Fruit fly (Drosophila melanogaster) whole organism, embryonic: ENCODE measurements around the gene COX7B.

Experiments
- Adf1 ChIP-seq: fragments of 200-800 bp; sonication (Bioruptor generic); IDR thresholded peaks from 2 replicates; pipeline ENCODE4 v1.3.6; 2022; ENCODE audit warnings: missing biosample characterization, missing genetic modification characterization
- BEAF-32 ChIP-seq: fragments of 200-800 bp; sonication (Bioruptor generic); optimal IDR thresholded peaks from 3 replicates; lab custom pipeline; 2017; ENCODE audit warnings: missing biosample characterization, missing genetic modification characterization, mild to moderate bottlenecking, moderate library complexity, missing genetic modification reagents
- CG11696 ChIP-seq: fragments of 200-800 bp; sonication (Bioruptor generic); IDR thresholded peaks from 2 replicates; pipeline ENCODE4 v1.3.6; 2022; ENCODE audit warnings: missing biosample characterization, missing genetic modification characterization
- CG11723 ChIP-seq: fragments of 200-800 bp; sonication (Bioruptor generic); optimal IDR thresholded peaks from 2 replicates; lab custom pipeline; 2017; ENCODE audit warnings: missing biosample characterization, mild to moderate bottlenecking, missing genetic modification characterization
- CG12071 ChIP-seq: fragments of 200-800 bp; sonication (Bioruptor generic); optimal IDR thresholded peaks from 3 replicates; lab custom pipeline; 2018; ENCODE audit warnings: missing biosample characterization, mild to moderate bottlenecking, missing genetic modification characterization
- CG12236 ChIP-seq: fragments of 200-800 bp; sonication (Bioruptor generic); optimal IDR thresholded peaks from 2 replicates; lab custom pipeline; 2016; ENCODE audit warnings: missing biosample characterization, missing genetic modification characterization
- CG14667 ChIP-seq: fragments of 200-800 bp; sonication (Bioruptor generic); IDR thresholded peaks from 2 replicates; pipeline ENCODE4 v1.3.6; 2022; ENCODE audit warnings: missing biosample characterization, missing genetic modification characterization
- CG1529 ChIP-seq: fragments of 200-800 bp; sonication (Bioruptor generic); optimal IDR thresholded peaks from 3 replicates; lab custom pipeline; 2018; ENCODE audit warnings: missing biosample characterization, missing genetic modification characterization
- CG15479 ChIP-seq: fragments of 200-800 bp; sonication (Bioruptor generic); optimal IDR thresholded peaks from 3 replicates; lab custom pipeline; 2019; ENCODE audit warnings: missing biosample characterization, mild to moderate bottlenecking, missing genetic modification characterization, moderate library complexity
- CG1647 ChIP-seq: fragments of 200-800 bp; sonication (Bioruptor generic); optimal IDR thresholded peaks from 3 replicates; lab custom pipeline; 2016; ENCODE audit warnings: missing biosample characterization, missing genetic modification characterization
- CG2129 ChIP-seq: fragments of 200-800 bp; sonication (Bioruptor generic); IDR thresholded peaks from 2 replicates; pipeline ENCODE4 v1.3.6; 2022; ENCODE audit warnings: missing biosample characterization, missing genetic modification characterization; ENCODE audit not compliant: partially characterized antibody
- CG30020 ChIP-seq: fragments of 200-800 bp; optimal IDR thresholded peaks from 2 replicates; lab custom pipeline; 2019; ENCODE audit warnings: missing biosample characterization, mild to moderate bottlenecking, missing genetic modification characterization, moderate library complexity
- CG30403 ChIP-seq: fragments of 200-800 bp; sonication (Bioruptor generic); optimal IDR thresholded peaks from 3 replicates; lab custom pipeline; 2016; ENCODE audit warnings: missing biosample characterization, missing genetic modification characterization
- CG4617 ChIP-seq: fragments of 200-800 bp; sonication (Bioruptor generic); optimal IDR thresholded peaks from 3 replicates; lab custom pipeline; 2016; ENCODE audit warnings: missing biosample characterization, missing genetic modification characterization, borderline replicate concordance
- CG5245 ChIP-seq: fragments of 200-800 bp; sonication (Bioruptor generic); optimal IDR thresholded peaks from 3 replicates; lab custom pipeline; 2016; ENCODE audit warnings: missing biosample characterization, missing genetic modification characterization
- CG5953 ChIP-seq: fragments of 200-800 bp; sonication (Bioruptor generic); IDR thresholded peaks from 2 replicates; pipeline ENCODE4 v1.3.6; 2022; ENCODE audit warnings: missing biosample characterization, missing genetic modification characterization
- CG6813 ChIP-seq: fragments of 200-800 bp; sonication (Bioruptor generic); optimal IDR thresholded peaks from 2 replicates; lab custom pipeline; 2017; ENCODE audit warnings: missing biosample characterization, missing genetic modification characterization, mild to moderate bottlenecking, moderate library complexity, missing genetic modification reagents
- D ChIP-seq, 2 experiments: fragments of 200-800 bp in 1 of 2; fragments of >200 bp in 1 of 2; sonication (Bioruptor generic) in 1 of 2; optimal IDR thresholded peaks; 2 replicates in 1 of 2; 3 replicates in 1 of 2; lab custom pipeline; 2017; ENCODE audit warnings: mild to moderate bottlenecking in 1 of 2, missing biosample characterization in 1 of 2, missing genetic modification characterization in 1 of 2, missing genetic modification reagents in 1 of 2
- Dip3 ChIP-seq: fragments of 200-800 bp; sonication (Bioruptor generic); optimal IDR thresholded peaks from 3 replicates; lab custom pipeline; 2016; ENCODE audit warnings: missing biosample characterization, missing genetic modification characterization
- Elba2 ChIP-seq: fragments of 200-800 bp; sonication (Bioruptor generic); optimal IDR thresholded peaks from 3 replicates; lab custom pipeline; 2016; ENCODE audit warnings: missing biosample characterization, missing genetic modification characterization
- Ets65A ChIP-seq: fragments of 200-800 bp; sonication (Bioruptor generic); peaks from one replicate; lab custom pipeline; 2016; ENCODE audit warnings: missing biosample characterization, missing genetic modification characterization
- Gsc ChIP-seq: fragments of 200-800 bp; sonication (Bioruptor generic); IDR thresholded peaks from 2 replicates; pipeline ENCODE4 v1.3.6; 2022; ENCODE audit warnings: missing biosample characterization, missing genetic modification characterization
- Gug ChIP-seq: fragments of 200-800 bp; sonication (Bioruptor generic); IDR thresholded peaks from 4 replicates; pipeline ENCODE4 v1.3.6; 2022; ENCODE audit warnings: missing biosample characterization, missing genetic modification characterization
- HmgD ChIP-seq: fragments of 200-800 bp; sonication (Bioruptor generic); optimal IDR thresholded peaks from 3 replicates; lab custom pipeline; 2016; ENCODE audit warnings: missing biosample characterization, missing genetic modification characterization
- Mad ChIP-seq: fragments of 200-800 bp; sonication (Bioruptor generic); optimal IDR thresholded peaks from 2 replicates; lab custom pipeline; 2016; ENCODE audit warnings: missing biosample characterization, missing genetic modification characterization
- Meics ChIP-seq: fragments of 200-800 bp; sonication (Bioruptor generic); optimal IDR thresholded peaks from 2 replicates; lab custom pipeline; 2017; ENCODE audit warnings: missing biosample characterization, mild to moderate bottlenecking, missing genetic modification characterization
- NFAT ChIP-seq: fragments of 200-800 bp; sonication (Bioruptor generic); IDR thresholded peaks from 2 replicates; pipeline ENCODE4 v1.3.6; 2022; ENCODE audit warnings: missing biosample characterization, missing genetic modification characterization
- Poxn ChIP-seq: fragments of 200-800 bp; sonication (Bioruptor generic); IDR thresholded peaks from 2 replicates; pipeline ENCODE4 v1.3.6; 2022; ENCODE audit warnings: missing biosample characterization, missing genetic modification characterization
- Sin3A ChIP-seq: fragments of >200 bp; optimal IDR thresholded peaks from 2 replicates; lab custom pipeline; 2018
- TFAM ChIP-seq: fragments of 200-800 bp; sonication (Bioruptor generic); optimal IDR thresholded peaks from 2 replicates; lab custom pipeline; 2017; ENCODE audit warnings: missing biosample characterization, missing genetic modification characterization, inconsistent platforms
- Taf1 ChIP-seq: fragments of 200-800 bp; sonication (Bioruptor generic); IDR thresholded peaks from 2 replicates; pipeline ENCODE4 v1.3.6; 2022; ENCODE audit warnings: missing biosample characterization, missing genetic modification characterization
- chif ChIP-seq, 2 experiments: fragments of 200-800 bp; sonication (Bioruptor generic); optimal IDR thresholded peaks; 3 replicates each; lab custom pipeline; 2016; ENCODE audit warnings: missing biosample characterization in 2 of 2, missing genetic modification characterization in 2 of 2
- corto ChIP-seq: fragments of 200-800 bp; sonication (Bioruptor generic); optimal IDR thresholded peaks from 2 replicates; lab custom pipeline; 2016; ENCODE audit warnings: missing biosample characterization, mild to moderate bottlenecking, missing genetic modification characterization, moderate library complexity
- crc ChIP-seq: fragments of 200-800 bp; sonication (Bioruptor generic); optimal IDR thresholded peaks from 2 replicates; lab custom pipeline; 2016; ENCODE audit warnings: missing biosample characterization, missing genetic modification characterization
- fd102C ChIP-seq: fragments of 200-800 bp; sonication (Bioruptor generic); optimal IDR thresholded peaks from 2 replicates; lab custom pipeline; 2018; ENCODE audit warnings: missing biosample characterization, mild to moderate bottlenecking, missing genetic modification characterization, moderate library complexity
- gce ChIP-seq: fragments of 200-800 bp; sonication (Bioruptor generic); IDR thresholded peaks from 3 replicates; pipeline ENCODE4 v1.3.6; 2022; ENCODE audit warnings: missing biosample characterization, missing genetic modification characterization
- h ChIP-seq: fragments of >200 bp; optimal IDR thresholded peaks from 2 replicates; lab custom pipeline; 2017
- mld ChIP-seq: fragments of 200-800 bp; sonication (Bioruptor generic); IDR thresholded peaks from 3 replicates; pipeline ENCODE4 v1.3.6; 2022; ENCODE audit warnings: missing biosample characterization, missing genetic modification characterization; ENCODE audit not compliant: partially characterized antibody
- pho ChIP-seq: fragments of 200-800 bp; sonication (Bioruptor generic); optimal IDR thresholded peaks from 2 replicates; lab custom pipeline; 2016; ENCODE audit warnings: missing biosample characterization, missing genetic modification characterization
- pros ChIP-seq: fragments of 200-800 bp; sonication (Bioruptor generic); optimal IDR thresholded peaks from 3 replicates; lab custom pipeline; 2019; ENCODE audit warnings: missing biosample characterization, mild to moderate bottlenecking, missing genetic modification characterization, moderate library complexity
- pum ChIP-seq: fragments of 200-800 bp; sonication (Bioruptor generic); optimal IDR thresholded peaks from 2 replicates; lab custom pipeline; 2016; ENCODE audit warnings: missing biosample characterization, missing genetic modification characterization
- ranshi ChIP-seq: fragments of 200-800 bp; sonication (Bioruptor generic); IDR thresholded peaks from 2 replicates; pipeline ENCODE4 v1.3.6; 2022; ENCODE audit warnings: missing biosample characterization, missing genetic modification characterization
- sd ChIP-seq: fragments of 200-800 bp; sonication (Bioruptor generic); optimal IDR thresholded peaks from 3 replicates; lab custom pipeline; 2018; ENCODE audit warnings: missing biosample characterization, mild to moderate bottlenecking, missing genetic modification characterization, moderate library complexity
- seq ChIP-seq: fragments of 200-800 bp; sonication (Bioruptor generic); IDR thresholded peaks from 2 replicates; pipeline ENCODE4 v1.3.6; 2022; ENCODE audit warnings: missing biosample characterization, missing genetic modification characterization
- sim ChIP-seq: fragments of 200-800 bp; sonication (Bioruptor generic); IDR thresholded peaks from 2 replicates; pipeline ENCODE4 v1.3.6; 2022; ENCODE audit warnings: missing biosample characterization, missing genetic modification characterization
- sr ChIP-seq: fragments of 200-800 bp; sonication (Bioruptor generic); IDR thresholded peaks from 3 replicates; pipeline ENCODE4 v1.3.6; 2022; ENCODE audit warnings: missing biosample characterization, missing genetic modification characterization
- tll ChIP-seq, 2 experiments: fragments of 200-800 bp in 1 of 2; fragments of >200 bp in 1 of 2; sonication (Bioruptor generic) in 1 of 2; optimal IDR thresholded peaks; 2 replicates each; lab custom pipeline; 2017 to 2019; ENCODE audit warnings: missing biosample characterization in 2 of 2, missing genetic modification characterization in 2 of 2, mild to moderate bottlenecking in 1 of 2, moderate library complexity in 1 of 2
- toy ChIP-seq: fragments of 200-800 bp; sonication (Bioruptor generic); IDR thresholded peaks from 2 replicates; pipeline ENCODE4 v1.3.6; 2022; ENCODE audit warnings: missing biosample characterization, missing genetic modification characterization
- trem ChIP-seq: fragments of 200-800 bp; optimal IDR thresholded peaks from 3 replicates; lab custom pipeline; 2019; ENCODE audit warnings: missing biosample characterization, mild to moderate bottlenecking, missing genetic modification characterization, moderate library complexity
- trh ChIP-seq: fragments of 200-800 bp; sonication (Bioruptor generic); optimal IDR thresholded peaks from 2 replicates; lab custom pipeline; 2016; ENCODE audit warnings: missing biosample characterization, missing genetic modification characterization
- ttk ChIP-seq: fragments of 200-800 bp; sonication (Bioruptor generic); IDR thresholded peaks from 2 replicates; pipeline ENCODE4 v2.1.2; 2022; ENCODE audit warnings: missing biosample characterization, missing genetic modification characterization

The COX7B gene

DNA sequence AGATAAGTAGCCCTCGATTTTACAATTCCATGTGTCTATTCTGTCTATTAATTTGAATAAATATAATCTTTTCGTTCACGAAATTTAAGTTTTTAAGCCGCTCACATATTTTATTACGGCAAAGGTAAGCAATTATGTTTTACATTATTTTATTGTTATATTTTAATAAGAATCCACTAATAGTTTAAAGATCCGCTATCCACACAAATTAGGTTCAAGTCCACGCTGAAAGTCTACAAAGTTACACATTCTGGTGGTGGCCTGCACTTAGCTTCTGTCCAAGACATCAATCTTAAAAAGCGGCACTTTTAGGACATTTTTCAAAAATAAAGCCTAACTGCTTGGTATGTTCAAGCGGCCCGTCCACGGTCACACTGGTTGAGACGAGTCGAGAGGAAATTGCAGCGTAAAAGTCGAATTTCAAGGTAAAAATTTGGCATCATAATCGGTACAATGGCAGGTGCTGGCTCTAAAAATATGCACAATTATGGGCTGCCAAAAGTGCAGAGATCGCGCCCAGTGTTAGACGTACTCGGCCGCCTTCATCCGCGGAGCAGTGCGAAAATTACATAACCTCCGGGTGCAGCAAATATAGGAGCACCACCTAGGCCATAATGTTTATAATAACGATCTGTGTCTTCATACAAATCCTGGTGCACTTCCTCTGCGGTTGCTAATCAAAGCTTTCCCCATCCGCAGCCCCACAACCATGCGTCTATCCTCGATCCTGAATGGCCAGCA, 49.6 kb downstream of the COX7B start, which contains the start of the genes UQCR-Q and CG46525 (continued):
- no peak for TF ChIP-seq mld (GFP tag; lab: Robert Waterston, UW)
- no peak for TF ChIP-seq CG14667 (GFP tag; lab: Robert Waterston, UW)
- no peak for TF ChIP-seq CG11723 (GFP tag; lab: Kevin White, UChicago)
- TF ChIP-seq Ets65A: peak; percentile 53
- TF ChIP-seq Elba2 (GFP tag; lab: Kevin White, UChicago): peak; percentile 12
- TF ChIP-seq CG30403: no peak
- TF ChIP-seq Sin3A: peak; percentile 25
- no peak for TF ChIP-seq corto (GFP tag; lab: Kevin White, UChicago)
- TF ChIP-seq trem: peak; percentile 66
- TF ChIP-seq CG6813: no peak
- TF ChIP-seq toy: no peak
- TF ChIP-seq chif (GFP tag; optimal IDR thresholded peaks at IDR 0.05; lab: Kevin White, UChicago): no peak
- TF ChIP-seq pros: no peak
- no peak for TF ChIP-seq Adf1 (GFP tag; lab: Robert Waterston, UW)
- TF ChIP-seq crc (GFP tag; lab: Kevin White, UChicago): no peak
- TF ChIP-seq pum (GFP tag; lab: Kevin White, UChicago): no peak
- TF ChIP-seq Meics: no peak
- no peak for TF ChIP-seq CG5953 (GFP tag; lab: Robert Waterston, UW)
- TF ChIP-seq sr (GFP tag; lab: Robert Waterston, UW): no peak
- no peak for TF ChIP-seq ranshi (GFP tag; lab: Robert Waterston, UW)
- TF ChIP-seq CG1647: no peak
- TF ChIP-seq pho: peak; percentile 1
- no peak for TF ChIP-seq ttk (GFP tag; lab: Robert Waterston, UW)
- no peak for TF ChIP-seq CG12236 (GFP tag; lab: Kevin White, UChicago)
- TF ChIP-seq Dip3: no peak
- no peak for TF ChIP-seq CG12071 (GFP tag; lab: Kevin White, UChicago)
- TF ChIP-seq HmgD (GFP tag; lab: Kevin White, UChicago): peak; percentile 8
- no peak for TF ChIP-seq Poxn (GFP tag; lab: Robert Waterston, UW)
- no peak for TF ChIP-seq Gug (GFP tag; lab: Robert Waterston, UW)
- no peak for TF ChIP-seq seq (GFP tag; lab: Robert Waterston, UW)
- no peak for TF ChIP-seq CG2129 (GFP tag; lab: Robert Waterston, UW)
- no peak for TF ChIP-seq CG1529 (GFP tag; lab: Kevin White, UChicago)
- TF ChIP-seq sim: no peak
- TF ChIP-seq h (lab: Kevin White, UChicago): no peak
- TF ChIP-seq D (optimal IDR thresholded peaks at IDR 0.05; lab: Kevin White, UChicago): no peak
- no peak for TF ChIP-seq D (GFP tag; optimal IDR thresholded peaks at IDR 0.05; lab: Kevin White, UChicago)
- peak; percentile 65 for TF ChIP-seq CG4617 (GFP tag; lab: Kevin White, UChicago)
- TF ChIP-seq NFAT: 0 out of 2 replicates have a peak, but pooled peaks have one; percentile 3
- peak in 1 of 2 experiments; percentile 15 for TF ChIP-seq tll (GFP tag; optimal IDR thresholded peaks at IDR 0.05; lab: Kevin White, UChicago)
- peak; percentile 45 for TF ChIP-seq BEAF-32 (GFP tag; lab: Kevin White, UChicago)
- TF ChIP-seq trh: no peak
- no peak for TF ChIP-seq gce
- peak; percentile 15 for TF ChIP-seq Mad (GFP tag; lab: Kevin White, UChicago)
- TF ChIP-seq CG30020 (tag; lab: Kevin White, UChicago): no peak
- TF ChIP-seq sd (tag; lab: Kevin White, UChicago): peak; percentile 69
- TF ChIP-seq CG15479 (GFP tag; lab: Kevin White, UChicago): no peak
- TF ChIP-seq TFAM: no peak
- no peak for TF ChIP-seq fd102C (GFP tag; lab: Kevin White, UChicago)
- no peak for TF ChIP-seq Taf1 (GFP tag; lab: Robert Waterston, UW)
- TF ChIP-seq CG5245: no peak
- TF ChIP-seq Gsc (GFP tag; lab: Robert Waterston, UW): no peak
- TF ChIP-seq CG11696 (GFP tag; lab: Robert Waterston, UW): no peak
